Fruit fly (Drosophila melanogaster): ENCODE results near the gene CG9286.

Gene CG9286

dm6 chr3R:13812736-13813250 is 32.0 kb downstream of the CG9286 start, which contains the start of the genes tal-1A, tal-2A, tal-3A and tal-AA (continued):
- TF ChIP-seq OdsH (GFP tag; optimal IDR thresholded peaks at IDR 0.05) = no peak
- peak; percentile 8 for TF ChIP-seq cyc (GFP tag; optimal IDR thresholded peaks at IDR 0.05)
- no peak for TF ChIP-seq CG11294 (GFP tag; IDR thresholded peaks at IDR 0.05)
- TF ChIP-seq CG4318 (GFP tag; optimal IDR thresholded peaks at IDR 0.05) = no peak
- no peak for TF ChIP-seq Ets96B (tag; optimal IDR thresholded peaks at IDR 0.05)
- TF ChIP-seq CG3032 (tag; optimal IDR thresholded peaks at IDR 0.05) = peak; percentile 0
- TF ChIP-seq CG8119 (GFP tag; IDR thresholded peaks at IDR 0.05) = peak; percentile 57; the same call in 1 of the 3 replicates
- peak; percentile 74 for TF ChIP-seq CG15336 (GFP tag; IDR thresholded peaks at IDR 0.05)
- TF ChIP-seq CG9139 (GFP tag; optimal IDR thresholded peaks at IDR 0.05) = peak; percentile 51
- TF ChIP-seq ss (GFP tag; optimal IDR thresholded peaks at IDR 0.05) = peak; percentile 62
- peak; percentile 11 for TF ChIP-seq Met (GFP tag; optimal IDR thresholded peaks at IDR 0.05)
- no peak for TF ChIP-seq Hr39 (GFP tag; optimal IDR thresholded peaks at IDR 0.05)
- no peak for TF ChIP-seq salr (GFP tag; optimal IDR thresholded peaks at IDR 0.05)
- no peak for TF ChIP-seq Hr38 (GFP tag; optimal IDR thresholded peaks at IDR 0.05)
- peak; percentile 23 for TF ChIP-seq fkh (GFP tag; optimal IDR thresholded peaks at IDR 0.05)
- TF ChIP-seq dsx (GFP tag; optimal IDR thresholded peaks at IDR 0.05; ENCODE audit: poor library complexity, severe bottlenecking) = peak; percentile 30
- peak; percentile 30 for TF ChIP-seq fd85E (GFP tag; optimal IDR thresholded peaks at IDR 0.05)
- no peak for TF ChIP-seq lz (GFP tag; optimal IDR thresholded peaks at IDR 0.05)
- TF ChIP-seq Ets21C (GFP tag; optimal IDR thresholded peaks at IDR 0.05) = no peak
- no peak for TF ChIP-seq spab (GFP tag; optimal IDR thresholded peaks at IDR 0.05)
- TF ChIP-seq Sox14 (GFP tag; optimal IDR thresholded peaks at IDR 0.05) = peak; percentile 21
- TF ChIP-seq topi (GFP tag; optimal IDR thresholded peaks at IDR 0.05) = no peak
- no peak for TF ChIP-seq CG1621 (tag; optimal IDR thresholded peaks at IDR 0.05)
- no peak for TF ChIP-seq dac (GFP tag; optimal IDR thresholded peaks at IDR 0.05)
- no peak for TF ChIP-seq Gug (GFP tag; IDR thresholded peaks at IDR 0.05)
- no peak for TF ChIP-seq CG32006 (GFP tag; optimal IDR thresholded peaks at IDR 0.05)
- no peak for TF ChIP-seq CG8319 (GFP tag; optimal IDR thresholded peaks at IDR 0.05)
- TF ChIP-seq Sox15 (GFP tag; optimal IDR thresholded peaks at IDR 0.05) = no peak
- peak; percentile 4 for TF ChIP-seq CG34406 (GFP tag; optimal IDR thresholded peaks at IDR 0.05)

- TF ChIP-seq Eip78C (GFP tag) (peak; percentile 22), eg (GFP tag; IDR thresholded peaks at IDR 0.05) (peak; percentile 50; the same call in 2 of the 3 replicates), CG8632 (GFP tag; optimal IDR thresholded peaks at IDR 0.05) (no peak), svp (GFP tag) (peak; percentile 79), CG3032 (tag; optimal IDR thresholded peaks at IDR 0.05) (no peak), CG6276 (GFP tag; optimal IDR thresholded peaks at IDR 0.05) (peak; percentile 3), ss (GFP tag; optimal IDR thresholded peaks at IDR 0.05) (peak in 1 of 2 experiments; percentile 29), spab (GFP tag; optimal IDR thresholded peaks at IDR 0.05) (no peak), CG6163 (GFP tag; IDR thresholded peaks at IDR 0.05) (0 out of 3 replicates have a peak, but pooled peaks have one; percentile 43), CG16779 (tag; optimal IDR thresholded peaks at IDR 0.05) (peak; percentile 2), CG15336 (GFP tag; IDR thresholded peaks at IDR 0.05) (peak; percentile 47; the same call in 1 of the 2 replicates)
Measured at dm6 chr3R:13815022-13815440, 34.3 kb downstream of the CG9286 start.

- TF ChIP-seq Eip75B (GFP tag; optimal IDR thresholded peaks at IDR 0.05) (no peak), CG32006 (GFP tag; optimal IDR thresholded peaks at IDR 0.05) (peak; percentile 65), CG6808 (GFP tag; optimal IDR thresholded peaks at IDR 0.05) (no peak), Sox15 (GFP tag; optimal IDR thresholded peaks at IDR 0.05) (no peak), CG34406 (GFP tag; optimal IDR thresholded peaks at IDR 0.05) (peak; percentile 0), CG11902 (GFP tag; optimal IDR thresholded peaks at IDR 0.05) (no peak), fkh (GFP tag; optimal IDR thresholded peaks at IDR 0.05) (no peak), acj6 (GFP tag; optimal IDR thresholded peaks at IDR 0.05) (peak; percentile 6), Eip78C (GFP tag) (peak; percentile 59), CG15336 (GFP tag; IDR thresholded peaks at IDR 0.05) (no peak), fd85E (GFP tag; optimal IDR thresholded peaks at IDR 0.05) (no peak), ss (GFP tag; optimal IDR thresholded peaks at IDR 0.05) (no peak), CG10631 (GFP tag; optimal IDR thresholded peaks at IDR 0.05) (no peak), Blimp-1 (GFP tag; optimal IDR thresholded peaks at IDR 0.05) (peak; percentile 90), CG4318 (GFP tag; optimal IDR thresholded peaks at IDR 0.05) (peak; percentile 4), net (GFP tag; optimal IDR thresholded peaks at IDR 0.05) (no peak), Hr4 (GFP tag; optimal IDR thresholded peaks at IDR 0.05) (peak; percentile 20), Met (GFP tag; optimal IDR thresholded peaks at IDR 0.05) (peak; percentile 32), CG8319 (GFP tag; optimal IDR thresholded peaks at IDR 0.05) (no peak), pdm3 (GFP tag; optimal IDR thresholded peaks at IDR 0.05) (no peak), OdsH (GFP tag; optimal IDR thresholded peaks at IDR 0.05) (peak; percentile 7), CG31627 (GFP tag; optimal IDR thresholded peaks at IDR 0.05) (peak; percentile 5)
Measured at dm6 chr3R:13815566-13816374, 35.0 kb downstream of the CG9286 start.
